Fruit fly (Drosophila melanogaster): ENCODE results near the gene CG6283.

The CG6283 gene

DNA sequence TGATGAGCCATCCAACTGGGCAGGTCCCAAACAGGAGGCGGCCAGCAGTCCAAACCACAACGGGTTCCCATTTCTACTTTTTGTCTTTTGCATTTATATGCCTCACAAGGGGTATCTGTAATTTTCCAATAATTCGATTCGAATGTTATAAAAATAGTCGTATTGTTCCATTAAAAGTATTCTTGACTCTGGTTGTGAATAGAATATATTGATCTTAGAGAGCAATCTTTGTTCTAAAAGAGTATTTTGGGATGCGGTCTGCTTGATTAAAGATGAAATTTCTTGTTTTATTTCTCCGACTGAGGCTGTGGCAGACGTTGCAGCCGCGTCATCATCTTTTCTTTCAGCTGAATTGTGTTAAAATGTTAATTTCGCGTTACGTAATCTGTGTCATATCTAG is 12.8 kb upstream of the CG6283 start:
- TF ChIP-seq CG3919 (GFP tag; optimal IDR thresholded peaks at IDR 0.05) (no peak), CG11762 (GFP tag; optimal IDR thresholded peaks at IDR 0.05; ENCODE audit: insufficient read depth) (no peak), CG4318 (GFP tag; optimal IDR thresholded peaks at IDR 0.05) (no peak), CG6792 (GFP tag; optimal IDR thresholded peaks at IDR 0.05) (no peak), CG10631 (GFP tag; optimal IDR thresholded peaks at IDR 0.05) (no peak), ss (GFP tag; optimal IDR thresholded peaks at IDR 0.05) (no peak), Hr39 (GFP tag; optimal IDR thresholded peaks at IDR 0.05) (no peak), CG6808 (GFP tag; optimal IDR thresholded peaks at IDR 0.05) (no peak), CG8119 (GFP tag; IDR thresholded peaks at IDR 0.05) (peak; percentile 51; the same call in 1 of the 3 replicates), eg (GFP tag; IDR thresholded peaks at IDR 0.05) (peak; percentile 41; the same call in 1 of the 3 replicates), Lpt (GFP tag; optimal IDR thresholded peaks at IDR 0.05) (no peak), Eip78C (GFP tag) (peak; percentile 68), CG3032 (tag; optimal IDR thresholded peaks at IDR 0.05) (no peak), fkh (GFP tag; optimal IDR thresholded peaks at IDR 0.05) (no peak), Hr38 (GFP tag; optimal IDR thresholded peaks at IDR 0.05) (no peak), CG6163 (GFP tag; IDR thresholded peaks at IDR 0.05) (peak; percentile 30; the same call in 1 of the 3 replicates), dac (GFP tag; optimal IDR thresholded peaks at IDR 0.05) (no peak), lz (GFP tag; optimal IDR thresholded peaks at IDR 0.05) (no peak), Sox15 (GFP tag; optimal IDR thresholded peaks at IDR 0.05) (no peak), Met (GFP tag; optimal IDR thresholded peaks at IDR 0.05) (no peak), achi (GFP tag; optimal IDR thresholded peaks at IDR 0.05) (no peak), CG32006 (GFP tag; optimal IDR thresholded peaks at IDR 0.05) (peak; percentile 51), Blimp-1 (GFP tag; optimal IDR thresholded peaks at IDR 0.05) (no peak), CG6854 (GFP tag; optimal IDR thresholded peaks at IDR 0.05) (no peak), CG6276 (GFP tag; optimal IDR thresholded peaks at IDR 0.05) (peak; percentile 51), CG1621 (tag; optimal IDR thresholded peaks at IDR 0.05) (no peak), CG8632 (GFP tag; optimal IDR thresholded peaks at IDR 0.05) (no peak), OdsH (GFP tag; optimal IDR thresholded peaks at IDR 0.05) (peak; percentile 2), vri (GFP tag; optimal IDR thresholded peaks at IDR 0.05) (no peak), spab (GFP tag; optimal IDR thresholded peaks at IDR 0.05) (no peak), CG15336 (GFP tag; IDR thresholded peaks at IDR 0.05) (0 out of 2 replicates have a peak, but pooled peaks have one; percentile 51), CG11902 (GFP tag; optimal IDR thresholded peaks at IDR 0.05) (no peak), Eip93F (GFP tag; optimal IDR thresholded peaks at IDR 0.05) (no peak), Hr4 (GFP tag; optimal IDR thresholded peaks at IDR 0.05) (peak; percentile 23), CG34406 (GFP tag; optimal IDR thresholded peaks at IDR 0.05) (peak; percentile 17)

dm6 chr3R:27026009-27026408 is 4.8 kb upstream of the CG6283 start, which contains the start of gene CG6271:
TSS of gene CG6271 (minus strand) at chr3R:27026109.
- TF ChIP-seq CG7368 (GFP tag; optimal IDR thresholded peaks at IDR 0.05), result no peak

dm6 chr3R:27023117-27023516 is 1.9 kb upstream of the CG6283 start, which contains the start of gene CG6277:
TSS of gene CG6277 (minus strand) at chr3R:27023217.
- TF ChIP-seq fd59A (GFP tag; optimal IDR thresholded peaks at IDR 0.05) (no peak), CG6792 (GFP tag; optimal IDR thresholded peaks at IDR 0.05) (no peak), vri (GFP tag; optimal IDR thresholded peaks at IDR 0.05) (peak; percentile 37)

- no peak for TF ChIP-seq Ets96B (tag; optimal IDR thresholded peaks at IDR 0.05)
- TF ChIP-seq Met (GFP tag; optimal IDR thresholded peaks at IDR 0.05), result no peak
- TF ChIP-seq Sox15 (GFP tag; optimal IDR thresholded peaks at IDR 0.05), result no peak
- TF ChIP-seq CG10669 (GFP tag; optimal IDR thresholded peaks at IDR 0.05), result no peak
- TF ChIP-seq CG11902 (GFP tag; optimal IDR thresholded peaks at IDR 0.05), result no peak
- no peak for TF ChIP-seq CG4318 (GFP tag; optimal IDR thresholded peaks at IDR 0.05)
- no peak for TF ChIP-seq CG11294 (GFP tag; IDR thresholded peaks at IDR 0.05)
- TF ChIP-seq Hr38 (GFP tag; optimal IDR thresholded peaks at IDR 0.05), result no peak
- TF ChIP-seq CG3919 (GFP tag; optimal IDR thresholded peaks at IDR 0.05), result no peak
- no peak for TF ChIP-seq Lpt (GFP tag; optimal IDR thresholded peaks at IDR 0.05)
Observed at dm6 chr3R:27019701-27020172, 1.4 kb downstream of the CG6283 start, which contains the start of gene CG17191. TSS of gene CG17191 (minus strand) at chr3R:27019751.
